Fruit fly (Drosophila melanogaster): ENCODE data around the gene CG5412.
A peak's percentile ranks its signal among the peaks of the same experiment; 100 is the strongest.

Gene CG5412

DNA sequence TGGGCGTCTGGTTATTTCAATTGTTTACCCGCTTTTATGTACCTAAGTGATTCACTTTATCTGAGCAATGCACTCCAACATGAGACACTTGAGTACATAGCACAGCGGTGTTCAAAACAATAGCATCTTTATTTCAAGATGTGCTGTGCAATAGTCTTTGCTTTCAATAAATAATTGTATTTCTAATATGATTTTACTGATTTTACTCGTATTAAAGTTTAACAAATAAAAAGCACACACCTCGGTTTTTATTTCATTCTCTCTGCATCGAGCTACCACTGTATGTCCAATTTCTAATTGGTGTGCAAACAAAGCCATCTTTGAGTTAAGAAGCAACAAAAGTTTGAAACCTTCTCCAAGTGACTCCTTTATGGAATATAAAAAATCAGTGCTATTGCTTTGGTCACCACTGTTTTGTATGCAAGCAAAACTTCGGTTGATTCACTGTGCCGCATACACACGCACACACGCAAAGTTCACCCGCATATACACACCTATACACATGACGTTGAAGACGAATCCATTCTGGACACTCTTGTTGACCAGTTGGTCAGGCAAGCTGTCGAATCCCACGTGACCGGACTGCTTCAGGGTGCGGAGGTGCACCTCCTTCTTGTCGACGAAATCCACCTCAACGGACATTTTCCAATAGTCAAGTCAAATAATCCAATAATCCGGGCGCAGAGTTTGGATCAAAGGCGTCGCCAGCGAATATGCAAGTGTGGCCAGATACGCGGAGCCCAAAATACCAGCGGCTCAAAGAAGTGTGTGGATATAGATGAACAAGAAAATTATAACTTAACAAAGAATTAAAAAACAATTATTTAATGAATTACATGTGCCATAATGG, 11.0 kb downstream of the CG5412 start, which contains the start of gene Septin2 (continued):
- TF ChIP-seq Meics (GFP tag; optimal IDR thresholded peaks at IDR 0.05) (peak; percentile 71), Hr51 (GFP tag; optimal IDR thresholded peaks at IDR 0.05) (peak; percentile 4 to 85), CG18262 (tag; optimal IDR thresholded peaks at IDR 0.05) (peak; percentile 91), CG1024 (GFP tag; IDR thresholded peaks at IDR 0.05) (0 out of 2 replicates have a peak, but pooled peaks have one; percentile 2), BtbVII (GFP tag; optimal IDR thresholded peaks at IDR 0.05) (peak; percentile 77), CG13287 (GFP tag; IDR thresholded peaks at IDR 0.05; ENCODE audit: partially characterized antibody) (peak; percentile 36; the same call in 1 of the 2 replicates), shn (GFP tag; optimal IDR thresholded peaks at IDR 0.05) (peak; percentile 12), CG1832 (GFP tag; optimal IDR thresholded peaks at IDR 0.05) (no peak), emc (GFP tag; optimal IDR thresholded peaks at IDR 0.05) (no peak), CG3847 (GFP tag; IDR thresholded peaks at IDR 0.05) (no peak), CG2120 (GFP tag; optimal IDR thresholded peaks at IDR 0.05) (peak; percentile 52), Gug (GFP tag; IDR thresholded peaks at IDR 0.05) (peak; percentile 59; the same call in 2 of the 4 replicates)

DNA sequence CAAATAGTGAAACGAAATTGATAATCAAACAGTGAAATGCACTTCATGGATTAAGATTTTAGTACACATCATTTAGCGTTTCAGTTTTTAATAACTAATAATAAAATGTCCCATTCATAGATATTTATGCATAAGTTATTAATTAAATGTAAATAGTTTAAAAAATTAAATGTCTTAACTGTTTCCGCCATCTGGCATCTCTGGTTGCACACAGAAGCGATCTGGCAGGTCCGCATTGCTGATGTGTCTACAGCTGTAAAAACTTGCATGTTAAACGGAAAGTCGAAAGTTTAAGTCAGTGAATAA, 11.6 kb downstream of the CG5412 start, which contains the start of gene Srp72:
TSS of gene Srp72 (plus strand) at position 232 of the 306 bp plus-strand sequence.
- TF ChIP-seq gsb-n (tag; optimal IDR thresholded peaks at IDR 0.05), result peak; percentile 51
- TF ChIP-seq CG4328 (GFP tag; optimal IDR thresholded peaks at IDR 0.05), result peak; percentile 29
- peak; percentile 68 for TF ChIP-seq row (GFP tag; IDR thresholded peaks at IDR 0.05)
- no peak for TF ChIP-seq Kr (GFP tag; optimal IDR thresholded peaks at IDR 0.05)
- peak; percentile 18 for TF ChIP-seq CG2116 (GFP tag; optimal IDR thresholded peaks at IDR 0.05)
- no peak for TF ChIP-seq CG7372 (GFP tag; IDR thresholded peaks at IDR 0.05)
- no peak for TF ChIP-seq gcm2 (GFP tag; optimal IDR thresholded peaks at IDR 0.05)
- 0 out of 2 replicates have a peak, but pooled peaks have one; percentile 9 for TF ChIP-seq sens-2 (GFP tag; IDR thresholded peaks at IDR 0.05)
- no peak for TF ChIP-seq cas (GFP tag; IDR thresholded peaks at IDR 0.05)
- TF ChIP-seq dati (GFP tag; IDR thresholded peaks at IDR 0.05), result no peak
- no peak for TF ChIP-seq crc (GFP tag; optimal IDR thresholded peaks at IDR 0.05)
- no peak for TF ChIP-seq slp2 (GFP tag; optimal IDR thresholded peaks at IDR 0.05)
- 0 out of 2 replicates have a peak, but pooled peaks have one; percentile 21 for TF ChIP-seq CG31441 (GFP tag; IDR thresholded peaks at IDR 0.05)
- peak; percentile 38 for TF ChIP-seq Ada2b (GFP tag; IDR thresholded peaks at IDR 0.05)
- peak; percentile 50 for TF ChIP-seq Max (GFP tag; optimal IDR thresholded peaks at IDR 0.05)
- TF ChIP-seq CG7987 (GFP tag; optimal IDR thresholded peaks at IDR 0.05), result no peak
- peak; percentile 37 for TF ChIP-seq Hmr (GFP tag; optimal IDR thresholded peaks at IDR 0.05)
- peak; percentile 47; the same call in 1 of the 2 replicates for TF ChIP-seq Atf6 (GFP tag; IDR thresholded peaks at IDR 0.05)
- TF ChIP-seq CG32772 (GFP tag; IDR thresholded peaks at IDR 0.05), result 0 out of 2 replicates have a peak, but pooled peaks have one; percentile 30
- no peak for TF ChIP-seq wor (GFP tag; IDR thresholded peaks at IDR 0.05)
- TF ChIP-seq CG16815 (GFP tag; optimal IDR thresholded peaks at IDR 0.05), result no peak
- TF ChIP-seq CG11696 (GFP tag; IDR thresholded peaks at IDR 0.05), result no peak
- peak; percentile 9 for TF ChIP-seq Spps (tag; optimal IDR thresholded peaks at IDR 0.05)
- TF ChIP-seq Camta (GFP tag; optimal IDR thresholded peaks at IDR 0.05), result no peak
- TF ChIP-seq Side (GFP tag; optimal IDR thresholded peaks at IDR 0.05), result no peak
- TF ChIP-seq Fer2 (tag; optimal IDR thresholded peaks at IDR 0.05), result peak; percentile 50
- peak; percentile 14; the same call in 1 of the 3 replicates for TF ChIP-seq CG7357 (GFP tag; IDR thresholded peaks at IDR 0.05)
- no peak for TF ChIP-seq pho (GFP tag; optimal IDR thresholded peaks at IDR 0.05)
- TF ChIP-seq CG32532 (GFP tag; IDR thresholded peaks at IDR 0.05), result peak; percentile 63; the same call in 1 of the 2 replicates
- TF ChIP-seq ERR (GFP tag; optimal IDR thresholded peaks at IDR 0.05), result no peak
- TF ChIP-seq CG10209 (GFP tag; optimal IDR thresholded peaks at IDR 0.05), result no peak
- no peak for TF ChIP-seq CG13624 (GFP tag; optimal IDR thresholded peaks at IDR 0.05)
- TF ChIP-seq stwl (tag; optimal IDR thresholded peaks at IDR 0.05), result peak; percentile 59
- TF ChIP-seq Bdp1 (GFP tag; optimal IDR thresholded peaks at IDR 0.05), result no peak
- TF ChIP-seq CG6813 (GFP tag; optimal IDR thresholded peaks at IDR 0.05), result no peak
- no peak for TF ChIP-seq CG7271 (tag; optimal IDR thresholded peaks at IDR 0.05)

Measured in whole organism, embryonic.